Worm (Caenorhabditis elegans): Measurements from ENCODE around the gene ZK809.8.

DNA sequence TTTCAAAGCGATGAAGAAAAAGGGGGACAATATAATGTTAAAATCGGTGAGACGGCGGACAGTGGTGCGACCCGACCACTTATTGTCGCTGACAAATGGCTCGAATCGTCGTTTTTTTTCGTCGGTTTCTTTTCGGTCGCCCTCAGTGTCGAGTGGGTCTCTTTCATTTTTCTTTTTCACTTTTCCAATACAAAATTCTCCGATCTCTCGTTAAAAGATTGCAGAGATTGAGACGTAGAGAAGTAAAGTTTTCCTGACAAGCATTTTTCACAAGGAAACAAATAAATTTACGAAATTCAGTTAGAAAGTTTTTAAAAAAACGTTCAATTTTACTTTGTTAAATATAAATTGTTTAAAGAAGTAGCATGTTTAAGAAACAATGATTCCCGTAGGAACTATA is 42.7 kb upstream of the ZK809.8 start:
- TF ChIP-seq zag-1 (tag; optimal IDR thresholded peaks at IDR 0.05) (no peak), ama-1 (optimal IDR thresholded peaks at IDR 0.05) (no peak), pha-4 (tag; optimal IDR thresholded peaks at IDR 0.05) (no peak), nhr-12 (tag; optimal IDR thresholded peaks at IDR 0.05) (no peak), unc-62 (GFP tag; optimal IDR thresholded peaks at IDR 0.05) (no peak), pqm-1 (tag; optimal IDR thresholded peaks at IDR 0.05) (no peak), nhr-11 (tag; optimal IDR thresholded peaks at IDR 0.05) (no peak), ztf-11 (tag; optimal IDR thresholded peaks at IDR 0.05) (no peak), mdl-1 (tag; optimal IDR thresholded peaks at IDR 0.05) (no peak), lin-15B (tag; optimal IDR thresholded peaks at IDR 0.05) (no peak), elt-3 (tag; optimal IDR thresholded peaks at IDR 0.05) (no peak), ceh-28 (tag; optimal IDR thresholded peaks at IDR 0.05) (no peak)

Measured in whole organism, L3 larva.